Worm (Caenorhabditis elegans) whole organism, L4 larva: Measurements from ENCODE around the gene gst-31.

ENCODE experiments used
- D1046.2 ChIP-seq: fragments of 200-800 bp; sonication (Bioruptor generic); IDR thresholded peaks from 2 replicates; pipeline ENCODE4 v1.3.6; 2022; ENCODE audit warnings: missing genetic modification characterization, missing compliant biosample characterization
- F26F4.8 ChIP-seq: fragments of 200-800 bp; sonication (Bioruptor generic); conservative IDR thresholded peaks from 2 replicates; pipeline ENCODE4 v1.3.6; 2022; ENCODE audit warnings: missing genetic modification characterization, missing compliant biosample characterization
- F44E2.7 ChIP-seq: fragments of 200-800 bp; sonication (Bioruptor generic); IDR thresholded peaks from 2 replicates; pipeline ENCODE4 v2.1.2; 2022; ENCODE audit warnings: missing genetic modification characterization, missing compliant biosample characterization
- R02D3.7 ChIP-seq: fragments of 150-350 bp; sonication (generic microtip); optimal IDR thresholded peaks from 3 replicates; lab custom pipeline; 2014; ENCODE audit warnings: missing biosample characterization, missing genetic modification characterization
- T26A8.4 ChIP-seq: fragments of 200-800 bp; sonication (Bioruptor generic); IDR thresholded peaks from 2 replicates; pipeline ENCODE4 v1.3.6; 2022; ENCODE audit warnings: missing genetic modification characterization, missing compliant biosample characterization
- ZK337.2 ChIP-seq: fragments of 200-800 bp; sonication (Bioruptor generic); IDR thresholded peaks from 2 replicates; pipeline ENCODE4 v1.3.6; 2022; ENCODE audit warnings: missing genetic modification reagents, missing genetic modification characterization, missing compliant biosample characterization
- aha-1 ChIP-seq: fragments of 150-350 bp; peaks from one replicate; lab custom pipeline; 2014; ENCODE audit warnings: missing biosample characterization, missing genetic modification characterization
- aly-2 ChIP-seq: sonication (generic microtip); optimal IDR thresholded peaks from 2 replicates; lab custom pipeline; 2018; ENCODE audit warnings: missing biosample characterization, missing genetic modification characterization
- dmd-8 ChIP-seq: fragments of 200-800 bp; sonication (Bioruptor generic); IDR thresholded peaks from 2 replicates; pipeline ENCODE4 v1.3.6; 2022; ENCODE audit warnings: missing genetic modification characterization, missing compliant biosample characterization
- dmd-9 ChIP-seq: fragments of 200-800 bp; sonication (Bioruptor generic); IDR thresholded peaks from 2 replicates; pipeline ENCODE4 v1.3.6; 2022; ENCODE audit warnings: missing genetic modification reagents, missing genetic modification characterization, missing compliant biosample characterization
- dpl-1 ChIP-seq: fragments of 150-350 bp; optimal IDR thresholded peaks from 2 replicates; lab custom pipeline; 2014; ENCODE audit warnings: missing biosample characterization, missing genetic modification reagents, missing genetic modification characterization
- dve-1 ChIP-seq: sonication (generic microtip); optimal IDR thresholded peaks from 2 replicates; lab custom pipeline; 2017; ENCODE audit warnings: antibody characterized with exemption, mild to moderate bottlenecking, missing genetic modification characterization, missing compliant biosample characterization; ENCODE audit not compliant: insufficient read depth
- fkh-10 ChIP-seq: fragments of 150-350 bp; optimal IDR thresholded peaks from 2 replicates; lab custom pipeline; 2014; ENCODE audit warnings: missing biosample characterization, missing genetic modification reagents, missing genetic modification characterization
- fos-1 ChIP-seq: fragments of 150-350 bp; optimal IDR thresholded peaks from 2 replicates; lab custom pipeline; 2014; ENCODE audit warnings: missing biosample characterization, missing genetic modification characterization
- gei-8 ChIP-seq: fragments of 200-800 bp; sonication (Bioruptor generic); optimal IDR thresholded peaks from 2 replicates; lab custom pipeline; 2018; ENCODE audit warnings: mild to moderate bottlenecking, missing genetic modification characterization, missing compliant biosample characterization
- hlh-30 ChIP-seq: sonication (generic microtip); optimal IDR thresholded peaks from 2 replicates; lab custom pipeline; 2017; ENCODE audit warnings: antibody characterized with exemption, mild to moderate bottlenecking, missing genetic modification characterization, missing compliant biosample characterization; ENCODE audit not compliant: insufficient read depth
- hmg-1.1 ChIP-seq: fragments of 200-800 bp; sonication (Bioruptor generic); IDR thresholded peaks from 2 replicates; pipeline ENCODE4 v1.3.6; 2022; ENCODE audit warnings: missing genetic modification reagents, missing genetic modification characterization, missing compliant biosample characterization
- jun-1 ChIP-seq: fragments of 150-350 bp; optimal IDR thresholded peaks from 2 replicates; lab custom pipeline; 2014; ENCODE audit warnings: missing biosample characterization, missing genetic modification reagents, missing genetic modification characterization
- lim-7 ChIP-seq: fragments of 200-800 bp; sonication (Bioruptor generic); IDR thresholded peaks from 2 replicates; pipeline ENCODE4 v1.3.6; 2022; ENCODE audit warnings: missing genetic modification characterization, missing compliant biosample characterization
- lin-13 ChIP-seq: fragments of 150-350 bp; optimal IDR thresholded peaks from 2 replicates; lab custom pipeline; 2014; ENCODE audit warnings: missing biosample characterization, missing genetic modification reagents, missing genetic modification characterization
- lin-15B ChIP-seq: fragments of 150-350 bp; sonication (generic microtip); optimal IDR thresholded peaks from 3 replicates; lab custom pipeline; 2014; ENCODE audit warnings: missing biosample characterization, missing genetic modification characterization
- lin-29 ChIP-seq: fragments of 200-800 bp; sonication (Bioruptor generic); IDR thresholded peaks from 2 replicates; pipeline ENCODE4 v1.3.6; 2022; ENCODE audit warnings: missing genetic modification reagents, missing genetic modification characterization, missing compliant biosample characterization
- lsy-2 ChIP-seq, 2 experiments: fragments of 150-350 bp in 1 of 2; sonication (generic microtip) in 1 of 2; optimal IDR thresholded peaks; 2 replicates each; lab custom pipeline; 2014 to 2017; ENCODE audit warnings: missing biosample characterization in 2 of 2, missing genetic modification characterization in 2 of 2
- madf-5 ChIP-seq, 2 experiments: fragments of 200-800 bp; sonication (Bioruptor generic); IDR thresholded peaks; 2 replicates each; pipeline ENCODE4 v1.3.6; 2022; ENCODE audit warnings: missing compliant biosample characterization in 2 of 2, missing genetic modification characterization in 2 of 2
- mep-1 ChIP-seq: fragments of 150-350 bp; sonication (generic microtip); optimal IDR thresholded peaks from 3 replicates; lab custom pipeline; 2014; ENCODE audit warnings: missing biosample characterization, missing genetic modification characterization
- mes-2 ChIP-seq: sonication (generic microtip); optimal IDR thresholded peaks from 2 replicates; lab custom pipeline; 2016; ENCODE audit warnings: missing genotype, mild to moderate bottlenecking, missing genetic modification characterization, missing compliant biosample characterization; ENCODE audit not compliant: poor library complexity, severe bottlenecking
- mxl-2 ChIP-seq: fragments of 200-800 bp; sonication (Bioruptor generic); conservative IDR thresholded peaks from 2 replicates; pipeline ENCODE4 v1.3.6; 2022; ENCODE audit warnings: missing genetic modification reagents, missing genetic modification characterization, missing compliant biosample characterization
- mxl-3 ChIP-seq: fragments of 200-800 bp; sonication (Bioruptor generic); optimal IDR thresholded peaks from 2 replicates; lab custom pipeline; 2018; ENCODE audit warnings: mild to moderate bottlenecking, missing genetic modification characterization, missing compliant biosample characterization
- nhr-10 ChIP-seq: fragments of 150-350 bp; optimal IDR thresholded peaks from 2 replicates; lab custom pipeline; 2014; ENCODE audit warnings: missing biosample characterization, missing genetic modification characterization
- nhr-102 ChIP-seq: sonication (generic microtip); optimal IDR thresholded peaks from 2 replicates; lab custom pipeline; 2016; ENCODE audit warnings: mild to moderate bottlenecking, missing genetic modification characterization, moderate library complexity, missing compliant biosample characterization
- nhr-11 ChIP-seq: fragments of 150-350 bp; optimal IDR thresholded peaks from 2 replicates; lab custom pipeline; 2014; ENCODE audit warnings: missing biosample characterization, missing genetic modification characterization
- nhr-111 ChIP-seq: fragments of 200-800 bp; sonication (Bioruptor generic); optimal IDR thresholded peaks from 2 replicates; lab custom pipeline; 2018; ENCODE audit warnings: mild to moderate bottlenecking, missing genetic modification characterization, missing compliant biosample characterization
- nhr-25 ChIP-seq: sonication (generic microtip); optimal IDR thresholded peaks from 2 replicates; lab custom pipeline; 2017; ENCODE audit warnings: missing genetic modification characterization, mild to moderate bottlenecking, missing compliant biosample characterization, antibody characterized with exemption, moderate library complexity, borderline replicate concordance; ENCODE audit not compliant: insufficient read depth
- nhr-41 ChIP-seq: fragments of 200-800 bp; sonication (Bioruptor generic); IDR thresholded peaks from 2 replicates; pipeline ENCODE4 v1.3.6; 2022; ENCODE audit warnings: missing genetic modification reagents, missing genetic modification characterization, missing compliant biosample characterization
- nhr-76 ChIP-seq: fragments of 150-350 bp; optimal IDR thresholded peaks from 2 replicates; lab custom pipeline; 2014; ENCODE audit warnings: missing biosample characterization, missing genetic modification characterization
- nhr-77 ChIP-seq: fragments of 150-350 bp; optimal IDR thresholded peaks from 2 replicates; lab custom pipeline; 2014; ENCODE audit warnings: missing biosample characterization, missing genetic modification characterization
- php-3 ChIP-seq: fragments of 200-800 bp; sonication (Bioruptor generic); IDR thresholded peaks from 2 replicates; pipeline ENCODE4 v1.3.6; 2022; ENCODE audit warnings: missing genetic modification reagents, missing genetic modification characterization, missing compliant biosample characterization
- rbr-2 ChIP-seq: sonication (generic microtip); optimal IDR thresholded peaks from 2 replicates; lab custom pipeline; 2016; ENCODE audit warnings: missing genotype, missing genetic modification characterization, missing compliant biosample characterization
- saeg-2 ChIP-seq: fragments of 200-800 bp; sonication (Bioruptor generic); IDR thresholded peaks from 2 replicates; pipeline ENCODE4 v1.3.6; 2022; ENCODE audit warnings: missing genetic modification reagents, missing genetic modification characterization, missing compliant biosample characterization
- sdz-12 ChIP-seq: fragments of 200-800 bp; sonication (Bioruptor generic); optimal IDR thresholded peaks from 2 replicates; lab custom pipeline; 2018; ENCODE audit warnings: mild to moderate bottlenecking, missing genetic modification characterization, missing compliant biosample characterization
- spr-1 ChIP-seq: sonication (generic microtip); optimal IDR thresholded peaks from 2 replicates; lab custom pipeline; 2016; ENCODE audit warnings: mild to moderate bottlenecking, missing genetic modification characterization, missing compliant biosample characterization
- tra-1 ChIP-seq: fragments of 200-800 bp; sonication (Bioruptor generic); IDR thresholded peaks from 2 replicates; pipeline ENCODE4 v1.3.6; 2022; ENCODE audit warnings: missing genetic modification reagents, missing genetic modification characterization, missing compliant biosample characterization
- unc-130 ChIP-seq: sonication (generic microtip); optimal IDR thresholded peaks from 2 replicates; lab custom pipeline; 2016; ENCODE audit warnings: missing genetic modification reagents, missing genetic modification characterization, missing compliant biosample characterization
- unc-39 ChIP-seq: sonication (generic microtip); optimal IDR thresholded peaks from 2 replicates; lab custom pipeline; 2017; ENCODE audit warnings: missing biosample characterization, missing genetic modification characterization
- unc-62 ChIP-seq, 3 experiments: fragments of 150-350 bp in 1 of 3; sonication (generic microtip); optimal IDR thresholded peaks in 2 of 3; peaks in 1 of 3; 1 replicate in 1 of 3; 2 replicates in 2 of 3; lab custom pipeline; 2014 to 2017; ENCODE audit warnings: missing biosample characterization in 3 of 3, missing genetic modification characterization in 3 of 3, missing genetic modification reagents in 3 of 3, missing genotype in 1 of 3
- zag-1 ChIP-seq: fragments of 150-350 bp; optimal IDR thresholded peaks from 2 replicates; lab custom pipeline; 2014; ENCODE audit warnings: missing biosample characterization, missing genetic modification characterization
- zfp-2 ChIP-seq: sonication (generic microtip); optimal IDR thresholded peaks from 2 replicates; lab custom pipeline; 2016; ENCODE audit warnings: mild to moderate bottlenecking, missing genetic modification characterization, missing compliant biosample characterization
- zfp-3 ChIP-seq: fragments of 200-800 bp; sonication (Bioruptor generic); conservative IDR thresholded peaks from 2 replicates; pipeline ENCODE4 v1.3.6; 2022; ENCODE audit warnings: missing genetic modification reagents, missing genetic modification characterization, missing compliant biosample characterization
- zip-11 ChIP-seq: fragments of 200-800 bp; sonication (Bioruptor generic); IDR thresholded peaks from 2 replicates; pipeline ENCODE4 v1.3.6; 2022; ENCODE audit warnings: missing genetic modification characterization, missing compliant biosample characterization
- zip-2 ChIP-seq: fragments of 150-350 bp; optimal IDR thresholded peaks from 2 replicates; lab custom pipeline; 2014; ENCODE audit warnings: missing biosample characterization, missing genetic modification characterization
- ztf-11 ChIP-seq: fragments of 150-350 bp; optimal IDR thresholded peaks from 2 replicates; lab custom pipeline; 2014; ENCODE audit warnings: missing biosample characterization, missing genetic modification characterization

The gst-31 gene

ce11 chrII:15205346-15205745 lies 30.6 kb upstream of the gst-31 start:
- TF ChIP-seq lim-7 (GFP tag; lab: Robert Waterston, UW) (no peak), lin-29 (GFP tag; lab: Robert Waterston, UW) (peak; percentile 68), aha-1 (tag; lab: Kevin White, UChicago) (no peak), unc-62 (GFP tag; optimal IDR thresholded peaks at IDR 0.05 in 1 of 2; lab: Kevin White, UChicago) (peak in 1 of 2 experiments; percentile 88), unc-62 (tag; optimal IDR thresholded peaks at IDR 0.05; lab: Kevin White, UChicago) (no peak), unc-130 (GFP tag; lab: Kevin White, UChicago) (no peak), lsy-2 (tag; optimal IDR thresholded peaks at IDR 0.05; lab: Kevin White, UChicago) (peak in 1 of 2 experiments; percentile 73), dve-1 (tag; lab: Kevin White, UChicago) (peak; percentile 47), zip-11 (GFP tag; lab: Robert Waterston, UW) (no peak), sdz-12 (no peak), D1046.2 (GFP tag; lab: Robert Waterston, UW) (no peak), php-3 (GFP tag; lab: Robert Waterston, UW) (no peak), unc-39 (tag; lab: Kevin White, UChicago) (no peak), F26F4.8 (GFP tag; lab: Robert Waterston, UW) (no peak), F44E2.7 (GFP tag; lab: Robert Waterston, UW) (no peak), fkh-10 (GFP tag; lab: Kevin White, UChicago) (no peak), nhr-25 (peak; percentile 10), zfp-3 (GFP tag; lab: Robert Waterston, UW) (no peak), mxl-3 (GFP tag; lab: Kevin White, UChicago) (peak; percentile 55), jun-1 (tag; lab: Kevin White, UChicago) (no peak), aly-2 (tag; lab: Kevin White, UChicago) (no peak), zip-2 (tag; lab: Kevin White, UChicago) (no peak), zag-1 (tag; lab: Kevin White, UChicago) (no peak), dmd-9 (no peak), R02D3.7 (no peak), saeg-2 (GFP tag; lab: Robert Waterston, UW) (no peak), nhr-41 (GFP tag; lab: Robert Waterston, UW) (no peak), dmd-8 (GFP tag; lab: Robert Waterston, UW) (no peak), nhr-76 (tag; lab: Kevin White, UChicago) (no peak), ztf-11 (tag; lab: Kevin White, UChicago) (no peak), mxl-2 (GFP tag; lab: Robert Waterston, UW) (0 out of 2 replicates have a peak, but pooled peaks have one; percentile 45), lin-15B (tag; lab: Kevin White, UChicago) (no peak), mep-1 (tag; lab: Kevin White, UChicago) (peak; percentile 65), rbr-2 (tag; lab: Kevin White, UChicago) (no peak), nhr-111 (GFP tag; lab: Kevin White, UChicago) (no peak), ZK337.2 (GFP tag; lab: Robert Waterston, UW) (no peak), T26A8.4 (0 out of 2 replicates have a peak, but pooled peaks have one; percentile 31), nhr-10 (no peak), lin-13 (no peak), spr-1 (tag; lab: Kevin White, UChicago) (no peak), hlh-30 (peak; percentile 93), tra-1 (GFP tag; lab: Robert Waterston, UW) (0 out of 2 replicates have a peak, but pooled peaks have one; percentile 34), nhr-102 (no peak), hmg-1.1 (GFP tag; lab: Robert Waterston, UW) (no peak), zfp-2 (tag; lab: Kevin White, UChicago) (no peak), nhr-77 (tag; lab: Kevin White, UChicago) (peak; percentile 84), madf-5 (GFP tag; IDR thresholded peaks at IDR 0.05; lab: Robert Waterston, UW) (no peak), nhr-11 (tag; lab: Kevin White, UChicago) (peak; percentile 37), fos-1 (tag; lab: Kevin White, UChicago) (no peak), gei-8 (no peak), mes-2 (peak; percentile 5), dpl-1 (peak; percentile 22)
